Worm (Caenorhabditis elegans): ENCODE data around the gene Y54G2A.40.

Gene Y54G2A.40

DNA sequence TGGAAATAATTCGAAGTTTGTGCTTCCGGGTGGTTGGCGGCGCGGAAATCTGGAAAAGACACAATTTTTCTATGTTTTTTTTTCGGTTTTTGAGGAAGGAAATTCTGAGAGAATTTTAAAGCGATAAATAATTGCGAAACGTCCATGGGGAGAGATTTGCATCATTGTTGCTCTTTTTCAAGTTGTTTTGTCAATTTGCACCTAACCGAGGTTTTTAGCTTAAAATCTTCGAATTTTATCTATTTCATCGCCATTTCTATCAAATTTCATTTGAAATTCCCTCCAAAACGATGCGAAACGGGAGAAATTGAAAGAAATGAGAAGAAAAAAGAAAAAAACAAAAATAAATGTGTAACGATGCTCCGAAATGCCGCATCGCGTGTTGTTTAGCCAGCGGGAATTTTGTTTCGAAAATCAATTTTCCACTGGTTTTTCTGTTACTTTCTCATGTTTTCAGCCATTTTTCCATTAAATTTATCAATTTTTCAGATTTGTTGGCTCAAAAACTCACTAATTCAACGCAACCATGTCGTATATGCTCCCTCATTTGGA, 44.2 kb downstream of the Y54G2A.40 start, which contains the start of the genes nprt-1 and dib-1:
Gene nprt-1, minus strand, starts transcription at position 51 of the 552 bp plus-strand sequence.
Gene dib-1, plus strand, starts transcription at position 482 of the 552 bp plus-strand sequence.
- TF ChIP-seq mep-1 (tag; optimal IDR thresholded peaks at IDR 0.05) (peak; percentile 60), lin-35 (GFP tag; optimal IDR thresholded peaks at IDR 0.05) (peak; percentile 93 to 96), nhr-28 (tag; optimal IDR thresholded peaks at IDR 0.05) (no peak), tbx-2 (tag; optimal IDR thresholded peaks at IDR 0.05) (peak; percentile 57), isw-1 (GFP tag; IDR thresholded peaks at IDR 0.05) (peak; percentile 52), C04F5.9 (tag; optimal IDR thresholded peaks at IDR 0.05) (no peak), F16B12.6 (tag; optimal IDR thresholded peaks at IDR 0.05) (peak; percentile 42), efl-1 (optimal IDR thresholded peaks at IDR 0.05) (peak; percentile 65 to 94), efl-1 (GFP tag; optimal IDR thresholded peaks at IDR 0.05 in 1 of 2) (peak; percentile 92 to 99), irx-1 (tag; optimal IDR thresholded peaks at IDR 0.05) (no peak), lin-14 (GFP tag; optimal IDR thresholded peaks at IDR 0.05) (peak; percentile 56), nhr-11 (tag; optimal IDR thresholded peaks at IDR 0.05) (no peak), fos-1 (tag; optimal IDR thresholded peaks at IDR 0.05) (peak; percentile 20), aha-1 (tag; optimal IDR thresholded peaks at IDR 0.05) (no peak), Y116A8C.19 (tag; optimal IDR thresholded peaks at IDR 0.05; ENCODE audit: borderline replicate concordance) (no peak), dsc-1 (tag; optimal IDR thresholded peaks at IDR 0.05) (peak; percentile 44), egl-13 (tag; optimal IDR thresholded peaks at IDR 0.05) (no peak), grh-1 (GFP tag; IDR thresholded peaks at IDR 0.05) (no peak), elt-3 (tag; optimal IDR thresholded peaks at IDR 0.05) (no peak), fkh-4 (tag; optimal IDR thresholded peaks at IDR 0.05; ENCODE audit: borderline replicate concordance) (no peak), lin-39 (tag; optimal IDR thresholded peaks at IDR 0.05) (no peak), nhr-90 (tag; optimal IDR thresholded peaks at IDR 0.05; ENCODE audit: poor library complexity) (peak; percentile 37), nhr-47 (tag; optimal IDR thresholded peaks at IDR 0.05) (peak; percentile 68), swsn-7 (tag; optimal IDR thresholded peaks at IDR 0.05) (peak; percentile 51), dpl-1 (GFP tag; optimal IDR thresholded peaks at IDR 0.05) (peak; percentile 88 to 93 (median 90)), ces-1 (GFP tag; optimal IDR thresholded peaks at IDR 0.05) (no peak), nhr-12 (tag; optimal IDR thresholded peaks at IDR 0.05) (no peak), snu-23 (GFP tag; optimal IDR thresholded peaks at IDR 0.05) (peak; percentile 78), C16A3.4 (tag; optimal IDR thresholded peaks at IDR 0.05) (peak; percentile 4), sup-37 (GFP tag; optimal IDR thresholded peaks at IDR 0.05) (no peak), hlh-17 (GFP tag; optimal IDR thresholded peaks at IDR 0.05; ENCODE audit: borderline replicate concordance) (no peak), unc-98 (GFP tag; IDR thresholded peaks at IDR 0.05) (no peak), zag-1 (tag; optimal IDR thresholded peaks at IDR 0.05) (no peak), nhr-71 (tag; optimal IDR thresholded peaks at IDR 0.05) (peak; percentile 76), blmp-1 (tag; optimal IDR thresholded peaks at IDR 0.05) (peak; percentile 59), ama-1 (optimal IDR thresholded peaks at IDR 0.05) (no peak), efl-3 (GFP tag; optimal IDR thresholded peaks at IDR 0.05) (no peak), lin-15B (tag; optimal IDR thresholded peaks at IDR 0.05) (no peak), xbp-1 (tag; optimal IDR thresholded peaks at IDR 0.05) (peak; percentile 71), ceh-8 (GFP tag; optimal IDR thresholded peaks at IDR 0.05) (no peak), snpc-4 (tag; optimal IDR thresholded peaks at IDR 0.05) (peak; percentile 25), mdl-1 (tag; optimal IDR thresholded peaks at IDR 0.05) (peak in 1 of 2 experiments; percentile 16), rnt-1 (tag; optimal IDR thresholded peaks at IDR 0.05) (peak; percentile 48), skn-1 (tag; optimal IDR thresholded peaks at IDR 0.05) (peak; percentile 71), ceh-82 (tag; optimal IDR thresholded peaks at IDR 0.05) (peak; percentile 34 to 49 (median 43)), alr-1 (tag; optimal IDR thresholded peaks at IDR 0.05; ENCODE audit: borderline replicate concordance) (no peak), nhr-237 (tag; optimal IDR thresholded peaks at IDR 0.05) (peak; percentile 27), nhr-19 (GFP tag; conservative IDR thresholded peaks at IDR 0.05) (peak; percentile 54), nhr-85 (tag) (peak; percentile 63), unc-130 (tag; optimal IDR thresholded peaks at IDR 0.05) (peak; percentile 28), lin-13 (GFP tag; optimal IDR thresholded peaks at IDR 0.05) (no peak), nhr-20 (tag; optimal IDR thresholded peaks at IDR 0.05) (peak; percentile 45), fkh-8 (tag; optimal IDR thresholded peaks at IDR 0.05) (peak; percentile 6)
